Worm (Caenorhabditis elegans) whole organism, young adult: ENCODE data around the gene C17G1.2.

Experiments
- C06A6.2 ChIP-seq: fragments of 200-800 bp; sonication (Bioruptor generic); conservative IDR thresholded peaks from 2 replicates; pipeline ENCODE4 v1.3.6; 2022; ENCODE audit warnings: missing genetic modification characterization, missing compliant biosample characterization
- F49E8.2 ChIP-seq: sonication (generic microtip); optimal IDR thresholded peaks from 3 replicates; lab custom pipeline; 2017; ENCODE audit warnings: missing genetic modification characterization, mild to moderate bottlenecking, missing compliant biosample characterization, antibody characterized with exemption, moderate library complexity; ENCODE audit not compliant: insufficient read depth
- F55B11.4 ChIP-seq: sonication (generic microtip); optimal IDR thresholded peaks from 2 replicates; lab custom pipeline; 2016; ENCODE audit warnings: missing compliant biosample characterization, missing genetic modification characterization, borderline replicate concordance; ENCODE audit not compliant: insufficient read depth
- Y79H2A.3 ChIP-seq: fragments of 200-800 bp; sonication (Bioruptor generic); conservative IDR thresholded peaks from 2 replicates; pipeline ENCODE4 v1.3.6; 2022; ENCODE audit warnings: missing genetic modification reagents, missing genetic modification characterization, missing compliant biosample characterization
- ama-1 ChIP-seq, 3 experiments: fragments of 150-350 bp in 1 of 3; sonication (generic microtip) in 2 of 3; optimal IDR thresholded peaks; 2 replicates each; lab custom pipeline; 2014 to 2018; ENCODE audit warnings: missing biosample characterization in 2 of 3, missing genetic modification characterization in 2 of 3, missing genetic modification reagents in 2 of 3
- atf-7 ChIP-seq: sonication (generic microtip); optimal IDR thresholded peaks from 2 replicates; lab custom pipeline; 2017; ENCODE audit warnings: mild to moderate bottlenecking, missing genetic modification characterization, missing compliant biosample characterization
- efl-1 ChIP-seq: fragments of 150-350 bp; optimal IDR thresholded peaks from 2 replicates; lab custom pipeline; 2014; ENCODE audit warnings: missing biosample characterization, missing genetic modification reagents, missing genetic modification characterization
- ets-4 ChIP-seq: fragments of 200-800 bp; sonication (Bioruptor generic); optimal IDR thresholded peaks from 2 replicates; lab custom pipeline; 2018; ENCODE audit warnings: mild to moderate bottlenecking, missing genetic modification characterization, missing compliant biosample characterization
- him-1 ChIP-seq: sonication (generic microtip); optimal IDR thresholded peaks from 2 replicates; lab custom pipeline; 2016; ENCODE audit warnings: missing genotype, missing genetic modification reagents, missing genetic modification characterization, missing compliant biosample characterization
- madf-8 ChIP-seq: fragments of 200-800 bp; sonication (Bioruptor generic); conservative IDR thresholded peaks from 2 replicates; pipeline ENCODE4 v1.3.6; 2022; ENCODE audit warnings: missing genetic modification reagents, missing genetic modification characterization, missing compliant biosample characterization
- pha-4 ChIP-seq: fragments of 150-350 bp; sonication (generic microtip); optimal IDR thresholded peaks from 2 replicates; lab custom pipeline; 2014; ENCODE audit warnings: missing biosample characterization, missing genetic modification reagents, missing genetic modification characterization
- rec-8 ChIP-seq, 2 experiments: sonication (generic microtip); optimal IDR thresholded peaks; 2 replicates each; lab custom pipeline; 2016; ENCODE audit warnings: mild to moderate bottlenecking in 2 of 2, missing genetic modification characterization in 2 of 2, missing genetic modification reagents in 2 of 2, missing genotype in 2 of 2, missing biosample characterization in 1 of 2, missing compliant biosample characterization in 1 of 2, moderate library complexity in 1 of 2
- unc-62 ChIP-seq: fragments of 150-350 bp; optimal IDR thresholded peaks from 2 replicates; lab custom pipeline; 2014; ENCODE audit warnings: missing biosample characterization, missing genetic modification reagents, missing genetic modification characterization

ce11 chrX:9883837-9884324 is 37.5 kb upstream of the C17G1.2 start, which contains the start of gene mrp-4:
- TF ChIP-seq atf-7: no peak
- TF ChIP-seq ama-1 (optimal IDR thresholded peaks at IDR 0.05; lab: Kevin White, UChicago): no peak
- TF ChIP-seq ama-1 (GFP tag; optimal IDR thresholded peaks at IDR 0.05; lab: Kevin White, UChicago): no peak
- no peak for TF ChIP-seq Y79H2A.3 (GFP tag; lab: Robert Waterston, UW)
- no peak for TF ChIP-seq rec-8 (tag; optimal IDR thresholded peaks at IDR 0.05; lab: Kevin White, UChicago)
- no peak for TF ChIP-seq ets-4
- peak; percentile 90 for TF ChIP-seq efl-1 (GFP tag; lab: Kevin White, UChicago)
- no peak for TF ChIP-seq him-1 (tag; lab: Kevin White, UChicago)
- no peak for TF ChIP-seq F49E8.2 (tag; lab: Kevin White, UChicago)
- TF ChIP-seq F55B11.4 (tag; lab: Kevin White, UChicago): no peak
- TF ChIP-seq C06A6.2 (GFP tag; lab: Robert Waterston, UW): no peak
- no peak for TF ChIP-seq unc-62
- peak; percentile 41 for TF ChIP-seq madf-8 (GFP tag; lab: Robert Waterston, UW)
- TF ChIP-seq pha-4 (tag; lab: Kevin White, UChicago): no peak
